Worm (Caenorhabditis elegans): ENCODE data around the gene orc-4.

The orc-4 gene

ce11 chrIII:10631870-10632509 lies 14.0 kb upstream of the orc-4 start:
- TF ChIP-seq unc-55 (GFP tag; optimal IDR thresholded peaks at IDR 0.05) (no peak), ceh-30 (tag; optimal IDR thresholded peaks at IDR 0.05) (no peak), hlh-15 (tag; optimal IDR thresholded peaks at IDR 0.05) (no peak), mec-3 (tag; optimal IDR thresholded peaks at IDR 0.05; ENCODE audit: borderline replicate concordance) (no peak), ceh-48 (tag; optimal IDR thresholded peaks at IDR 0.05) (no peak), hlh-6 (tag; optimal IDR thresholded peaks at IDR 0.05) (no peak), elt-2 (tag; optimal IDR thresholded peaks at IDR 0.05) (no peak), dmd-4 (tag; optimal IDR thresholded peaks at IDR 0.05; ENCODE audit: borderline replicate concordance) (no peak), C08G9.2 (tag; optimal IDR thresholded peaks at IDR 0.05) (no peak), rnt-1 (tag; optimal IDR thresholded peaks at IDR 0.05) (no peak), ceh-18 (tag; optimal IDR thresholded peaks at IDR 0.05) (no peak), ama-1 (optimal IDR thresholded peaks at IDR 0.05) (no peak), madf-2 (tag; optimal IDR thresholded peaks at IDR 0.05) (no peak), ceh-14 (tag; optimal IDR thresholded peaks at IDR 0.05) (no peak), ztf-16 (tag; optimal IDR thresholded peaks at IDR 0.05) (no peak)

ce11 chrIII:10632590-10633402 lies 13.2 kb upstream of the orc-4 start, which contains the start of gene Y39A1A.10:
Gene Y39A1A.10, plus strand, starts transcription at chrIII:10632728.
- TF ChIP-seq pha-4 (tag; optimal IDR thresholded peaks at IDR 0.05): no peak
- TF ChIP-seq ceh-45 (GFP tag; IDR thresholded peaks at IDR 0.05): no peak
- TF ChIP-seq zip-5 (tag; optimal IDR thresholded peaks at IDR 0.05): no peak
- TF ChIP-seq tbx-2 (tag; optimal IDR thresholded peaks at IDR 0.05): peak; percentile 0
- no peak for TF ChIP-seq sox-2 (GFP tag; IDR thresholded peaks at IDR 0.05)
- no peak for TF ChIP-seq nhr-11 (tag; optimal IDR thresholded peaks at IDR 0.05)
- TF ChIP-seq lin-11 (tag; optimal IDR thresholded peaks at IDR 0.05): no peak

ce11 chrIII:10633403-10633674 lies 12.6 kb upstream of the orc-4 start, which contains the start of gene Y39A1A.9:
Gene Y39A1A.9, minus strand, starts transcription at chrIII:10633501.
- TF ChIP-seq hlh-6 (tag; optimal IDR thresholded peaks at IDR 0.05) (no peak), elt-2 (tag; optimal IDR thresholded peaks at IDR 0.05) (no peak), ceh-22 (tag; optimal IDR thresholded peaks at IDR 0.05) (no peak), pqm-1 (tag; optimal IDR thresholded peaks at IDR 0.05) (no peak), Y22D7AL.16 (tag; optimal IDR thresholded peaks at IDR 0.05) (no peak), T23F11.4 (GFP tag; optimal IDR thresholded peaks at IDR 0.05) (no peak), fkh-6 (tag; optimal IDR thresholded peaks at IDR 0.05) (no peak), ceh-48 (tag; optimal IDR thresholded peaks at IDR 0.05) (no peak)

- TF ChIP-seq ceh-14 (tag; optimal IDR thresholded peaks at IDR 0.05) (peak; percentile 70), gmeb-2 (tag; optimal IDR thresholded peaks at IDR 0.05) (peak; percentile 15), fkh-10 (GFP tag; optimal IDR thresholded peaks at IDR 0.05) (peak; percentile 54), dmd-4 (tag; optimal IDR thresholded peaks at IDR 0.05; ENCODE audit: borderline replicate concordance) (no peak), C08G9.2 (tag; optimal IDR thresholded peaks at IDR 0.05) (peak; percentile 9), odd-2 (tag; optimal IDR thresholded peaks at IDR 0.05) (no peak), pqm-1 (tag; optimal IDR thresholded peaks at IDR 0.05) (peak; percentile 62), lin-11 (tag; optimal IDR thresholded peaks at IDR 0.05) (no peak), K09A11.1 (tag; optimal IDR thresholded peaks at IDR 0.05; ENCODE audit: insufficient read depth) (peak; percentile 86), lim-6 (tag; optimal IDR thresholded peaks at IDR 0.05) (peak; percentile 23), unc-42 (tag; optimal IDR thresholded peaks at IDR 0.05) (no peak), K02D7.2 (tag; optimal IDR thresholded peaks at IDR 0.05) (no peak), ceh-34 (tag; optimal IDR thresholded peaks at IDR 0.05) (peak; percentile 67), unc-55 (GFP tag; optimal IDR thresholded peaks at IDR 0.05) (peak; percentile 55), syd-9 (tag; optimal IDR thresholded peaks at IDR 0.05) (peak; percentile 68), ceh-2 (tag; optimal IDR thresholded peaks at IDR 0.05) (peak; percentile 27), hlh-8 (tag; optimal IDR thresholded peaks at IDR 0.05) (no peak), C38D4.7 (GFP tag; optimal IDR thresholded peaks at IDR 0.05) (no peak), Y22D7AL.16 (tag; optimal IDR thresholded peaks at IDR 0.05) (no peak), tbx-2 (tag; optimal IDR thresholded peaks at IDR 0.05) (peak; percentile 86), ref-2 (tag; optimal IDR thresholded peaks at IDR 0.05) (peak; percentile 91), sox-2 (GFP tag; IDR thresholded peaks at IDR 0.05) (no peak), pros-1 (tag; optimal IDR thresholded peaks at IDR 0.05) (peak; percentile 95), pha-2 (tag; optimal IDR thresholded peaks at IDR 0.05) (no peak), hlh-13 (GFP tag; optimal IDR thresholded peaks at IDR 0.05) (no peak), unc-3 (GFP tag; conservative IDR thresholded peaks at IDR 0.05) (peak; percentile 10; the same call in 1 of the 2 replicates), unc-3 (tag; optimal IDR thresholded peaks at IDR 0.05) (no peak)
Measured at ce11 chrIII:10634034-10634433, 11.9 kb upstream of the orc-4 start.

All from whole organism, late embryonic.